Worm (Caenorhabditis elegans): Measurements from ENCODE around the gene mrpl-20.

mrpl-20 gene

ce11 chrII:13337959-13338358 is at the start of gene mrpl-20:
TSS of gene mrpl-20 (plus strand) at chrII:13338281.
- TF ChIP-seq ztf-1 (GFP tag; conservative IDR thresholded peaks at IDR 0.05): no peak
- TF ChIP-seq nhr-129 (tag; optimal IDR thresholded peaks at IDR 0.05): peak; percentile 4
- TF ChIP-seq elt-3 (tag; optimal IDR thresholded peaks at IDR 0.05): no peak
- TF ChIP-seq nhr-23 (tag; optimal IDR thresholded peaks at IDR 0.05): no peak
- TF ChIP-seq Y55F3AM.14 (GFP tag; optimal IDR thresholded peaks at IDR 0.05): no peak
- TF ChIP-seq lsy-2 (tag; optimal IDR thresholded peaks at IDR 0.05): peak in 1 of 2 experiments; percentile 58
- no peak for TF ChIP-seq dmd-4 (tag; optimal IDR thresholded peaks at IDR 0.05)
- no peak for TF ChIP-seq nhr-12 (tag; optimal IDR thresholded peaks at IDR 0.05)
- no peak for TF ChIP-seq aly-2 (tag; optimal IDR thresholded peaks at IDR 0.05)
- peak; percentile 67 for TF ChIP-seq unc-55 (GFP tag; optimal IDR thresholded peaks at IDR 0.05)
- TF ChIP-seq gmeb-1 (tag; optimal IDR thresholded peaks at IDR 0.05): peak; percentile 44
- TF ChIP-seq zag-1 (tag; optimal IDR thresholded peaks at IDR 0.05): no peak
- TF ChIP-seq C34F6.9 (tag; optimal IDR thresholded peaks at IDR 0.05): peak; percentile 49
- TF ChIP-seq crh-2 (tag; optimal IDR thresholded peaks at IDR 0.05): no peak

- TF ChIP-seq snpc-4 (tag; optimal IDR thresholded peaks at IDR 0.05) (peak; percentile 39), nhr-12 (tag; optimal IDR thresholded peaks at IDR 0.05) (no peak)
These were observed 48.2 kb upstream of the mrpl-20 start for ce11 chrII:13289891-13290290.

- no peak for TF ChIP-seq nhr-11 (tag; optimal IDR thresholded peaks at IDR 0.05)
- peak; percentile 46 for TF ChIP-seq ceh-16 (tag; optimal IDR thresholded peaks at IDR 0.05)
- TF ChIP-seq ztf-11 (tag; optimal IDR thresholded peaks at IDR 0.05): no peak
- TF ChIP-seq snpc-4 (tag; optimal IDR thresholded peaks at IDR 0.05): peak; percentile 41
- TF ChIP-seq F13H6.1 (tag; optimal IDR thresholded peaks at IDR 0.05): peak; percentile 35
- no peak for TF ChIP-seq ZK546.5 (tag; optimal IDR thresholded peaks at IDR 0.05)
- peak; percentile 43 for TF ChIP-seq nhr-129 (tag; optimal IDR thresholded peaks at IDR 0.05)
- TF ChIP-seq elt-3 (tag; optimal IDR thresholded peaks at IDR 0.05): no peak
- TF ChIP-seq sma-9 (GFP tag; optimal IDR thresholded peaks at IDR 0.05): peak; percentile 25
- no peak for TF ChIP-seq sma-9 (tag; optimal IDR thresholded peaks at IDR 0.05)
- no peak for TF ChIP-seq ztf-4 (tag; optimal IDR thresholded peaks at IDR 0.05)
- TF ChIP-seq ama-1 (optimal IDR thresholded peaks at IDR 0.05): peak; percentile 33
- TF ChIP-seq nhr-25 (tag; optimal IDR thresholded peaks at IDR 0.05): peak; percentile 47
- TF ChIP-seq lsy-2 (tag; optimal IDR thresholded peaks at IDR 0.05): no peak
- no peak for TF ChIP-seq fos-1 (tag; optimal IDR thresholded peaks at IDR 0.05)
- peak; percentile 12 for TF ChIP-seq C34F6.9 (tag; optimal IDR thresholded peaks at IDR 0.05)
- no peak for TF ChIP-seq skn-1 (tag; optimal IDR thresholded peaks at IDR 0.05)
- TF ChIP-seq mbf-1 (tag; optimal IDR thresholded peaks at IDR 0.05): no peak
- TF ChIP-seq unc-55 (GFP tag; optimal IDR thresholded peaks at IDR 0.05): peak; percentile 7
These were observed 47.4 kb upstream of the mrpl-20 start for ce11 chrII:13290518-13291286.

ce11 chrII:13291406-13292124 is 46.5 kb upstream of the mrpl-20 start:
- no peak for TF ChIP-seq alr-1 (tag; optimal IDR thresholded peaks at IDR 0.05)
- TF ChIP-seq peb-1 (tag; optimal IDR thresholded peaks at IDR 0.05): no peak
- no peak for TF ChIP-seq dmd-4 (tag; optimal IDR thresholded peaks at IDR 0.05)
- no peak for TF ChIP-seq nhr-77 (tag; optimal IDR thresholded peaks at IDR 0.05)
- TF ChIP-seq nhr-6 (tag; optimal IDR thresholded peaks at IDR 0.05): peak; percentile 40
- no peak for TF ChIP-seq mbf-1 (tag; optimal IDR thresholded peaks at IDR 0.05)
- no peak for TF ChIP-seq ceh-82 (tag; optimal IDR thresholded peaks at IDR 0.05)
- no peak for TF ChIP-seq nhr-12 (tag; optimal IDR thresholded peaks at IDR 0.05)
- TF ChIP-seq lsy-2 (tag; optimal IDR thresholded peaks at IDR 0.05): peak; percentile 3 to 60
- no peak for TF ChIP-seq skn-1 (tag; optimal IDR thresholded peaks at IDR 0.05)
- peak; percentile 32 for TF ChIP-seq C34F6.9 (tag; optimal IDR thresholded peaks at IDR 0.05)
- TF ChIP-seq nhr-10 (tag; optimal IDR thresholded peaks at IDR 0.05): no peak
- TF ChIP-seq ztf-1 (GFP tag; conservative IDR thresholded peaks at IDR 0.05): no peak
- TF ChIP-seq R02D3.7 (tag; optimal IDR thresholded peaks at IDR 0.05): no peak
- TF ChIP-seq crh-2 (tag; optimal IDR thresholded peaks at IDR 0.05): no peak
- peak; percentile 76 for TF ChIP-seq F13H6.1 (tag; optimal IDR thresholded peaks at IDR 0.05)
- TF ChIP-seq nhr-23 (tag; optimal IDR thresholded peaks at IDR 0.05): peak; percentile 27
- peak; percentile 18 for TF ChIP-seq snpc-4 (tag; optimal IDR thresholded peaks at IDR 0.05)
- no peak for TF ChIP-seq nhr-237 (tag; optimal IDR thresholded peaks at IDR 0.05)
- peak; percentile 60 for TF ChIP-seq nhr-129 (tag; optimal IDR thresholded peaks at IDR 0.05)
- TF ChIP-seq fos-1 (tag; optimal IDR thresholded peaks at IDR 0.05): peak; percentile 19
- TF ChIP-seq ceh-16 (tag; optimal IDR thresholded peaks at IDR 0.05): peak; percentile 88
- no peak for TF ChIP-seq elt-3 (tag; optimal IDR thresholded peaks at IDR 0.05)
- TF ChIP-seq unc-55 (GFP tag; optimal IDR thresholded peaks at IDR 0.05): no peak
- peak; percentile 94 for TF ChIP-seq nhr-25 (tag; optimal IDR thresholded peaks at IDR 0.05)
- TF ChIP-seq sma-9 (GFP tag; optimal IDR thresholded peaks at IDR 0.05): peak; percentile 81
- TF ChIP-seq sma-9 (tag; optimal IDR thresholded peaks at IDR 0.05): peak; percentile 6
- TF ChIP-seq sem-4 (tag; optimal IDR thresholded peaks at IDR 0.05): peak; percentile 66
- peak; percentile 34 for TF ChIP-seq ztf-4 (tag; optimal IDR thresholded peaks at IDR 0.05)
- no peak for TF ChIP-seq unc-39 (tag; optimal IDR thresholded peaks at IDR 0.05)
- TF ChIP-seq lin-39 (tag; optimal IDR thresholded peaks at IDR 0.05): no peak
- TF ChIP-seq nhr-11 (tag; optimal IDR thresholded peaks at IDR 0.05): no peak
- peak; percentile 74 for TF ChIP-seq egl-27 (tag; optimal IDR thresholded peaks at IDR 0.05)
- TF ChIP-seq ZK546.5 (tag; optimal IDR thresholded peaks at IDR 0.05): no peak
- TF ChIP-seq blmp-1 (tag; optimal IDR thresholded peaks at IDR 0.05; ENCODE audit: insufficient read depth): peak; percentile 84
- TF ChIP-seq nhr-21 (tag; optimal IDR thresholded peaks at IDR 0.05): peak; percentile 91
- no peak for TF ChIP-seq ztf-11 (tag; optimal IDR thresholded peaks at IDR 0.05)

All from whole organism, L2 larva.